Fruit fly (Drosophila melanogaster): Measurements from ENCODE around the gene HLH3B.

The HLH3B gene

DNA sequence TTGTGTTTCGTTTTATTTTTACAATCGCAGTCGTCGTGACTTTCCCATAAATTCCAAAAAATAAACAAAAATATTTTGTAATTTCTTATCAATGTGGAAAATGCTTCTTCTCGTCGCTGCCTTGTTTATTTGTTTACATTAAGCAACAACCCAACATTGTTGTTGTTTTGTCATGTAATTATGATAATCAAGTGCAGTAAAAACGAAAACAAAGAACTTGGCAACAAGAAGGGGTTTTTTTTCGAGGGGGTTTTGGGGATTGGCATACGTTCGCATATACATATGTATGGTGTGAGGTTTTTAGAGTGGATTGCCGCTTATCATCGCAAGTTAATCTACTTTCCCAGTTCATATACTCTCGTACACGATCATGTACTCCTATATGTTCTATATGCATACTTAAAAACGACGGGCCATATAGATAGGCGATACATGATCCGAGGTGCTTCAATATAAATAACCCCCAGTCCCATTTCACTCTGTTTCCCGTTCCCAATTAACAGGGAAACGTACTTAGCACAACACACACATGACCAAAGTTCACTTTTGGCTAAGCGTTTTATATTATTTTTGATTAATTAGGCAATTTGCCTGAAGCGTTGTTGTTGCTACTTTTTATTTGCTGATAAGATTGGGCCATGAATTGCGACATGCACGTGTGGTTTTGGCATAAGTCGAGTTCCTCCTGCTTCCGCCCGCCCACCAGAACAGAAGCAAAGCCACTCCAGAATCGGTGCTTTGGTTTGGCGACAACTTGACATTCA lies 27.8 kb downstream of the HLH3B start (continued):
- TF ChIP-seq oc (tag; optimal IDR thresholded peaks at IDR 0.05) = peak; percentile 19
- no peak for TF ChIP-seq stc (GFP tag; IDR thresholded peaks at IDR 0.05)
- no peak for TF ChIP-seq Xbp1 (GFP tag; optimal IDR thresholded peaks at IDR 0.05)
- TF ChIP-seq nerfin-2 (GFP tag; IDR thresholded peaks at IDR 0.05; ENCODE audit: partially characterized antibody) = no peak
- no peak for TF ChIP-seq bbx (GFP tag; IDR thresholded peaks at IDR 0.05; ENCODE audit: partially characterized antibody)
- no peak for TF ChIP-seq en (GFP tag; optimal IDR thresholded peaks at IDR 0.05)
- no peak for TF ChIP-seq Meics (GFP tag; optimal IDR thresholded peaks at IDR 0.05)
- TF ChIP-seq Dbx (GFP tag; IDR thresholded peaks at IDR 0.05) = no peak
- no peak for TF ChIP-seq z (GFP tag; IDR thresholded peaks at IDR 0.05)
- no peak for TF ChIP-seq cg (GFP tag; optimal IDR thresholded peaks at IDR 0.05)
- TF ChIP-seq Hey (tag; optimal IDR thresholded peaks at IDR 0.05) = peak; percentile 58
- TF ChIP-seq odd (GFP tag; optimal IDR thresholded peaks at IDR 0.05) = peak; percentile 18
- TF ChIP-seq dysf (GFP tag; IDR thresholded peaks at IDR 0.05) = no peak
- TF ChIP-seq CG7987 (GFP tag; optimal IDR thresholded peaks at IDR 0.05) = no peak
- no peak for TF ChIP-seq CG6654 (GFP tag; optimal IDR thresholded peaks at IDR 0.05)
- TF ChIP-seq CG12236 (GFP tag; optimal IDR thresholded peaks at IDR 0.05) = no peak
- no peak for TF ChIP-seq corto (GFP tag; optimal IDR thresholded peaks at IDR 0.05)
- TF ChIP-seq nerfin-1 (tag; optimal IDR thresholded peaks at IDR 0.05) = no peak
- no peak for TF ChIP-seq Usf (GFP tag; optimal IDR thresholded peaks at IDR 0.05)
- TF ChIP-seq CG11398 (GFP tag; optimal IDR thresholded peaks at IDR 0.05) = no peak
- no peak for TF ChIP-seq CG14667 (GFP tag; IDR thresholded peaks at IDR 0.05)
- no peak for TF ChIP-seq CG31224 (GFP tag; IDR thresholded peaks at IDR 0.05)
- TF ChIP-seq pita (GFP tag; optimal IDR thresholded peaks at IDR 0.05) = no peak
- no peak for TF ChIP-seq ato (GFP tag; IDR thresholded peaks at IDR 0.05; ENCODE audit: partially characterized antibody)
- TF ChIP-seq ci (GFP tag; IDR thresholded peaks at IDR 0.05) = no peak
- no peak for TF ChIP-seq CG8944 (GFP tag; optimal IDR thresholded peaks at IDR 0.05)
- TF ChIP-seq hb (GFP tag; IDR thresholded peaks at IDR 0.05; ENCODE audit: partially characterized antibody) = no peak
- no peak for TF ChIP-seq D19B (GFP tag; optimal IDR thresholded peaks at IDR 0.05)
- no peak for TF ChIP-seq Adf1 (GFP tag; IDR thresholded peaks at IDR 0.05)
- TF ChIP-seq lab (GFP tag; optimal IDR thresholded peaks at IDR 0.05) = peak; percentile 28
- TF ChIP-seq crc (GFP tag; optimal IDR thresholded peaks at IDR 0.05) = no peak
- TF ChIP-seq CG13775 (GFP tag; optimal IDR thresholded peaks at IDR 0.05) = no peak
- TF ChIP-seq CG1602 (GFP tag; optimal IDR thresholded peaks at IDR 0.05) = no peak
- no peak for TF ChIP-seq slou (GFP tag; optimal IDR thresholded peaks at IDR 0.05)
- TF ChIP-seq ftz-f1 (GFP tag; optimal IDR thresholded peaks at IDR 0.05) = no peak
- no peak for TF ChIP-seq dmrt11E (tag; optimal IDR thresholded peaks at IDR 0.05)
- no peak for TF ChIP-seq slp2 (GFP tag; optimal IDR thresholded peaks at IDR 0.05)
- no peak for TF ChIP-seq CG30020 (tag; optimal IDR thresholded peaks at IDR 0.05)
- no peak for TF ChIP-seq gcm (GFP tag; optimal IDR thresholded peaks at IDR 0.05)
- TF ChIP-seq CG4707 (GFP tag; optimal IDR thresholded peaks at IDR 0.05) = peak; percentile 27
- TF ChIP-seq CG1603 (tag; optimal IDR thresholded peaks at IDR 0.05) = no peak
- no peak for TF ChIP-seq ERR (GFP tag; optimal IDR thresholded peaks at IDR 0.05)
- TF ChIP-seq sisA (GFP tag; IDR thresholded peaks at IDR 0.05) = no peak
- TF ChIP-seq hkb (optimal IDR thresholded peaks at IDR 0.05) = no peak
- TF ChIP-seq hkb (GFP tag; IDR thresholded peaks at IDR 0.05) = no peak
- no peak for TF ChIP-seq Taf1 (GFP tag; IDR thresholded peaks at IDR 0.05)
- TF ChIP-seq gem (tag; optimal IDR thresholded peaks at IDR 0.05) = peak; percentile 27
- TF ChIP-seq E2f2 (GFP tag; IDR thresholded peaks at IDR 0.05) = no peak
- TF ChIP-seq CG15073 (GFP tag; optimal IDR thresholded peaks at IDR 0.05) = no peak
- no peak for TF ChIP-seq CG2116 (GFP tag; optimal IDR thresholded peaks at IDR 0.05)
